Fruit fly (Drosophila melanogaster) whole organism, wandering third instar larva: ENCODE data around the gene CG32816.

Experiments used
- Abd-B ChIP-seq: fragments of >200 bp; optimal IDR thresholded peaks from 2 replicates; lab custom pipeline; 2017; ENCODE audit warnings: missing biosample characterization, missing genetic modification characterization
- CG32264 ChIP-seq: fragments of 200-800 bp; sonication (Bioruptor generic); optimal IDR thresholded peaks from 2 replicates; lab custom pipeline; 2016; ENCODE audit warnings: missing biosample characterization, missing genetic modification characterization
- CG9705 ChIP-seq: fragments of 200-800 bp; sonication (Bioruptor generic); optimal IDR thresholded peaks from 2 replicates; lab custom pipeline; 2018; ENCODE audit warnings: missing biosample characterization, mild to moderate bottlenecking, missing genetic modification characterization
- CrebA ChIP-seq: fragments of 200-800 bp; sonication (Bioruptor generic); optimal IDR thresholded peaks from 2 replicates; lab custom pipeline; 2016; ENCODE audit warnings: missing biosample characterization, mild to moderate bottlenecking, missing genetic modification characterization, borderline replicate concordance
- Dfd ChIP-seq: fragments of >200 bp; optimal IDR thresholded peaks from 2 replicates; lab custom pipeline; 2017; ENCODE audit warnings: missing biosample characterization, missing genetic modification characterization
- Dif ChIP-seq: fragments of 200-275, 200-300 bp; sonication (Bioruptor generic); optimal IDR thresholded peaks from 2 replicates; lab custom pipeline; 2018; ENCODE audit warnings: missing biosample characterization, missing genetic modification characterization; ENCODE audit not compliant: partially characterized antibody
- GATAd ChIP-seq: sonication (Bioruptor generic); optimal IDR thresholded peaks from 2 replicates; lab custom pipeline; 2016; ENCODE audit warnings: missing biosample characterization, missing genetic modification characterization
- HLH106 ChIP-seq: fragments of 200-800 bp; optimal IDR thresholded peaks from 3 replicates; lab custom pipeline; 2019; ENCODE audit warnings: missing biosample characterization, mild to moderate bottlenecking, missing genetic modification characterization, moderate library complexity
- Hnf4 ChIP-seq: fragments of 200-800 bp; sonication (Bioruptor generic); optimal IDR thresholded peaks from 2 replicates; lab custom pipeline; 2016; ENCODE audit warnings: missing biosample characterization, mild to moderate bottlenecking, missing genetic modification characterization
- Hr78 ChIP-seq: fragments of >200 bp; optimal IDR thresholded peaks from 2 replicates; lab custom pipeline; 2017; ENCODE audit warnings: missing biosample characterization, missing genetic modification characterization
- Hr83 ChIP-seq: fragments of 200-300 bp; sonication (Bioruptor generic); optimal IDR thresholded peaks from 2 replicates; lab custom pipeline; 2016; ENCODE audit warnings: missing biosample characterization, mild to moderate bottlenecking, missing genetic modification characterization, moderate library complexity; ENCODE audit not compliant: poor library complexity, severe bottlenecking
- Jra ChIP-seq: sonication (Bioruptor generic); optimal IDR thresholded peaks from 2 replicates; lab custom pipeline; 2016; ENCODE audit warnings: missing biosample characterization, missing genetic modification characterization
- Mio ChIP-seq: sonication (Bioruptor generic); optimal IDR thresholded peaks from 2 replicates; lab custom pipeline; 2016; ENCODE audit warnings: missing biosample characterization, missing genetic modification characterization
- Myc ChIP-seq: fragments of >200 bp; optimal IDR thresholded peaks from 2 replicates; lab custom pipeline; 2017
- N ChIP-seq: fragments of >200 bp; optimal IDR thresholded peaks from 2 replicates; lab custom pipeline; 2018; ENCODE audit warnings: missing biosample characterization, missing external identifiers, missing genetic modification characterization
- OdsH ChIP-seq: fragments of 200-800 bp; sonication (Bioruptor generic); optimal IDR thresholded peaks from 2 replicates; lab custom pipeline; 2016; ENCODE audit warnings: missing biosample characterization, mild to moderate bottlenecking, missing genetic modification characterization
- Rel ChIP-seq, 2 experiments: fragments of 200-800 bp; sonication (Bioruptor generic) in 1 of 2; optimal IDR thresholded peaks; 2 replicates in 1 of 2; 3 replicates in 1 of 2; lab custom pipeline; 2016 to 2019; ENCODE audit warnings: mild to moderate bottlenecking in 2 of 2, missing biosample characterization in 2 of 2, missing genetic modification characterization in 2 of 2, moderate library complexity in 1 of 2
- Sp1 ChIP-seq: fragments of 200-800 bp; sonication (Bioruptor generic); optimal IDR thresholded peaks from 3 replicates; lab custom pipeline; 2019; ENCODE audit warnings: missing biosample characterization, mild to moderate bottlenecking, missing genetic modification characterization, moderate library complexity
- Vsx2 ChIP-seq: fragments of 200-300, 225-300 bp; sonication (Bioruptor generic); optimal IDR thresholded peaks from 2 replicates; lab custom pipeline; 2018; ENCODE audit warnings: missing biosample characterization, missing genetic modification characterization; ENCODE audit not compliant: partially characterized antibody
- br ChIP-seq: fragments of 200-800 bp; sonication (Bioruptor generic); optimal IDR thresholded peaks from 2 replicates; lab custom pipeline; 2016; ENCODE audit warnings: missing biosample characterization, missing genetic modification characterization
- brk ChIP-seq: fragments of 200-800 bp; sonication (Bioruptor generic); optimal IDR thresholded peaks from 2 replicates; lab custom pipeline; 2016; ENCODE audit warnings: missing biosample characterization, mild to moderate bottlenecking, missing genetic modification characterization
- dl ChIP-seq, 2 experiments: fragments of 175-275, 200-275 bp in 1 of 2; fragments of 200-275 bp in 1 of 2; sonication (Bioruptor generic); optimal IDR thresholded peaks; lab custom pipeline; 2018; ENCODE audit warnings: mild to moderate bottlenecking in 2 of 2, missing biosample characterization in 2 of 2, missing genetic modification characterization in 2 of 2, moderate library complexity in 2 of 2; ENCODE audit not compliant: partially characterized antibody in 2 of 2, insufficient read depth in 1 of 2
- dmrt93B ChIP-seq: fragments of 200-800 bp; sonication (Bioruptor generic); optimal IDR thresholded peaks from 2 replicates; lab custom pipeline; 2018; ENCODE audit warnings: missing biosample characterization, mild to moderate bottlenecking, missing genetic modification characterization
- foxo ChIP-seq, 2 experiments: fragments of 200-800 bp; sonication (Bioruptor generic); optimal IDR thresholded peaks; 2 replicates in 1 of 2; 3 replicates in 1 of 2; lab custom pipeline; 2016 to 2017; ENCODE audit warnings: missing biosample characterization in 2 of 2, missing genetic modification characterization in 2 of 2
- fru ChIP-seq: fragments of 200-800 bp; sonication (Bioruptor generic); optimal IDR thresholded peaks from 3 replicates; lab custom pipeline; 2016; ENCODE audit warnings: missing biosample characterization, mild to moderate bottlenecking, missing genetic modification characterization
- h ChIP-seq: fragments of 200-800 bp; sonication (Bioruptor generic); optimal IDR thresholded peaks from 3 replicates; lab custom pipeline; 2016; ENCODE audit warnings: missing biosample characterization, mild to moderate bottlenecking, missing genetic modification characterization
- jim ChIP-seq: fragments of 175-275, 200-325 bp; sonication (Bioruptor generic); optimal IDR thresholded peaks from 2 replicates; lab custom pipeline; 2016; ENCODE audit warnings: missing biosample characterization, mild to moderate bottlenecking, missing genetic modification characterization
- pan ChIP-seq: fragments of >200 bp; optimal IDR thresholded peaks from 2 replicates; lab custom pipeline; 2017
- psq ChIP-seq: fragments of 200-800 bp; sonication (Bioruptor generic); optimal IDR thresholded peaks from 3 replicates; lab custom pipeline; 2017; ENCODE audit warnings: missing biosample characterization, mild to moderate bottlenecking, missing genetic modification characterization, moderate library complexity
- rgr ChIP-seq: fragments of 200-800 bp; sonication (Bioruptor generic); optimal IDR thresholded peaks from 3 replicates; lab custom pipeline; 2016; ENCODE audit warnings: missing biosample characterization, mild to moderate bottlenecking, missing genetic modification characterization
- sage ChIP-seq: fragments of 200-800 bp; sonication (Bioruptor generic); optimal IDR thresholded peaks from 2 replicates; lab custom pipeline; 2016; ENCODE audit warnings: missing biosample characterization, mild to moderate bottlenecking, missing genetic modification characterization
- sv ChIP-seq: fragments of 200-800 bp; sonication (Bioruptor generic); optimal IDR thresholded peaks from 3 replicates; lab custom pipeline; 2016; ENCODE audit warnings: missing biosample characterization, missing genetic modification characterization
- usp ChIP-seq: fragments of >200 bp; optimal IDR thresholded peaks from 2 replicates; lab custom pipeline; 2017; ENCODE audit warnings: missing biosample characterization, missing genetic modification characterization
- woc ChIP-seq: sonication (Bioruptor generic); optimal IDR thresholded peaks from 2 replicates; lab custom pipeline; 2016; ENCODE audit warnings: missing biosample characterization, mild to moderate bottlenecking, missing genetic modification characterization

The CG32816 gene

DNA sequence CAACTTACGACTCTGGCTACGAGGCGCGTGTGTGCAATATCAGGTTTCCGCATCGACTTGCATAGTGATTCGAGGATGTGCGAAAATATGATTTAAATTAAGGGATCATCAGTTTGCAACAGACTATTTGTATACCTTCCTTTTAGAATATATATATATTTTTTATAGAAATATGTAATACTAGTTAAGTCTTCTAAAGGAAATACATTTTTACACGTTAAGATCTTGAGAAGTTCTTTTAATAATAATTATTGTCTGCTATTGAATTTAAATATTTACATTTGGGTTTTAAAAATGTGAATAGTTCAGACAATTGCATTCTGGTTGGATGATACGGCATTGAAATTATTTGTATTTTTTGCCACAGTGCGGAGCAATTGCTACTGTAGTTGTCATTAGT, 103.7 kb downstream of the CG32816 start:
- TF ChIP-seq OdsH (GFP tag; lab: Kevin White, UChicago) = no peak
- TF ChIP-seq fru = peak; percentile 36
- no peak for TF ChIP-seq CrebA (GFP tag; lab: Kevin White, UChicago)
- TF ChIP-seq CG32264 = no peak
- TF ChIP-seq br (GFP tag; lab: Kevin White, UChicago) = no peak
- no peak for TF ChIP-seq Abd-B (GFP tag; lab: Kevin White, UChicago)
- TF ChIP-seq Hnf4 = no peak
- TF ChIP-seq h (GFP tag; lab: Kevin White, UChicago) = no peak
- TF ChIP-seq Sp1 (GFP tag; lab: Kevin White, UChicago) = peak; percentile 33
- no peak for TF ChIP-seq Myc (lab: Kevin White, UChicago)
- no peak for TF ChIP-seq Rel (GFP tag; optimal IDR thresholded peaks at IDR 0.05; lab: Kevin White, UChicago)
- no peak for TF ChIP-seq Rel (tag; optimal IDR thresholded peaks at IDR 0.05; lab: Kevin White, UChicago)
- no peak for TF ChIP-seq brk
- no peak for TF ChIP-seq Mio (GFP tag; lab: Kevin White, UChicago)
- TF ChIP-seq sv = no peak
- no peak for TF ChIP-seq woc (GFP tag; lab: Kevin White, UChicago)
- TF ChIP-seq CG9705 (GFP tag; lab: Kevin White, UChicago) = no peak
- TF ChIP-seq jim = no peak
- no peak for TF ChIP-seq N (GFP tag; lab: Kevin White, UChicago)
- no peak for TF ChIP-seq sage (GFP tag; lab: Kevin White, UChicago)
- TF ChIP-seq Vsx2 (GFP tag; lab: Kevin White, UChicago) = no peak
- peak; percentile 20 for TF ChIP-seq HLH106 (tag; lab: Kevin White, UChicago)
- TF ChIP-seq foxo (GFP tag; optimal IDR thresholded peaks at IDR 0.05; lab: Kevin White, UChicago) = peak in 1 of 2 experiments; percentile 17
- no peak for TF ChIP-seq GATAd (GFP tag; lab: Kevin White, UChicago)
- no peak for TF ChIP-seq dmrt93B (GFP tag; lab: Kevin White, UChicago)
- no peak for TF ChIP-seq Dif
- no peak for TF ChIP-seq Dfd (GFP tag; lab: Kevin White, UChicago)
- no peak for TF ChIP-seq pan (lab: Kevin White, UChicago)
- peak; percentile 5 for TF ChIP-seq psq (GFP tag; lab: Kevin White, UChicago)
- TF ChIP-seq dl (GFP tag; optimal IDR thresholded peaks at IDR 0.05; lab: Kevin White, UChicago; ENCODE audit: insufficient read depth in 1 of 2, partially characterized antibody in 2 of 2) = no peak
- no peak for TF ChIP-seq rgr

DNA sequence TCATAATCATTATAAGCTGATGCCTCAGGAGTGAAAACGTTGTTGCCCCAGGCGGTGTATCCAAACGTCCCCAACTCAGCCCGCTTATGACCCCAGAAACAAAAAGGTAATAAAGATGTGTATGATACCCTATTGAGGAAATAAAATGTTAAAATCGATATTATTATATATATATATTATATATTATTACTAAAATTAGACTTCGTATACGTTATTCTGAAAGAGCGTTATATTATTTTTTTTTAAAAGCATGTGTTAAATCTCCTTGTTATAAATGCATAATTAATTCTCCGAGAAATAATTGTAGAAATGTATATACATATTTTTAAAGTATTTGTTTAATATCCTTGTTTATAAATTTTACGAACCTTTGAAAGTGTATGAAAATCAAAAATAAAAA, 106.5 kb downstream of the CG32816 start:
- peak; percentile 47 for TF ChIP-seq Sp1 (GFP tag; lab: Kevin White, UChicago)
- TF ChIP-seq HLH106 (tag; lab: Kevin White, UChicago) = peak; percentile 29
- TF ChIP-seq Jra (GFP tag; lab: Kevin White, UChicago) = no peak

DNA sequence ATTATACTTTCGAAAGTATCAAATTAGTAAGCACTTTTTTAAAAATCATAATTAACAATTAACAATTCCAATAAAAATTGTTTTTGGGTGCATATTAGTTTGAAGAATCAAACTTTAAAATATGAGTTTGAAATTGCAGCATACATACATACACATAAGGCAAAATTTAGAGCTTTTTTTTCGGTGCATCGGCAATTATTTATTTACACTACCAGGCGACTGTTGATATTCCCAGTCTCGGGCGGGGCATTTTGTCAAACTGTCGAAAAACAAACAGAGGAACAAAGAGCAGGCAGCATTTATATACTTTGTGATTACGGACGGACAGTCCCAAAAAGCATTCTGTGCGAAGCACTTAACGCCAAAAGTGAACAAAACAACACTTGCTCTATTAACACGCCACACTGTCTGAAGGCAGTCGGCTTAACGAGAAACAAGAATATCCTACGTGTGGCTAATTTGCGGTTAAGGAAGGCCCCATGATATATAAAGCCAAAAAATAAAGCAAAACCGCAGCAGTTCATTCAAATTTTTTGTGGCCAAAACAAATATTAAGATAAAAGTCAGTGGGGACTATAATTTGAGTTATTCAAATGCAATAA, 108.4 kb downstream of the CG32816 start:
- TF ChIP-seq Hnf4 (no peak), Myc (lab: Kevin White, UChicago) (no peak), N (GFP tag; lab: Kevin White, UChicago) (no peak), h (GFP tag; lab: Kevin White, UChicago) (peak; percentile 11), rgr (peak; percentile 7), foxo (GFP tag; optimal IDR thresholded peaks at IDR 0.05; lab: Kevin White, UChicago) (no peak)

DNA sequence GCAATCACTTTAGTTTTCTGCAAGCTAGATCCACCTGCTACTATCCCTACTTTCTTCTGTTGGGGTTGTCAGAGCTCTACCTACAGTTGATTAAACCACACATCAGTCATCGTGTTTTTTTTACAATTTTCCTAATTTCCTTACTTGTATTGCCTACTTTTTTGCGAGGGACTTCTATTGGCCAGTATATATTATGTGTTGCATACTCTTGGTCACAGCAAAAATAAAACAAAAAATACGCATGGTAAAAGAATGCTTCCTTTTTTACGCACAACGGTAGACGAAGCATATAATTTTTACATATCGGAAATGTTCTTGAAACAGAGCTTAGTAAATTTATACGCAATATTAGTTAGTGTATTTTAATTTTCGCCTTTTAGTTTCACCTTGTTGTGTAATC, 109.1 kb downstream of the CG32816 start:
- TF ChIP-seq HLH106 (tag; lab: Kevin White, UChicago) (no peak), Hr78 (GFP tag; lab: Kevin White, UChicago) (no peak), N (GFP tag; lab: Kevin White, UChicago) (no peak), Jra (GFP tag; lab: Kevin White, UChicago) (no peak), sv (no peak), CrebA (GFP tag; lab: Kevin White, UChicago) (no peak), Hnf4 (no peak), Vsx2 (GFP tag; lab: Kevin White, UChicago) (peak; percentile 36), usp (no peak), Abd-B (GFP tag; lab: Kevin White, UChicago) (no peak), Sp1 (GFP tag; lab: Kevin White, UChicago) (peak; percentile 48), Myc (lab: Kevin White, UChicago) (peak; percentile 75), dl (GFP tag; optimal IDR thresholded peaks at IDR 0.05; lab: Kevin White, UChicago; ENCODE audit: insufficient read depth in 1 of 2, partially characterized antibody in 2 of 2) (no peak), Dfd (GFP tag; lab: Kevin White, UChicago) (no peak), OdsH (GFP tag; lab: Kevin White, UChicago) (no peak), Hr83 (GFP tag; lab: Kevin White, UChicago) (no peak), CG9705 (GFP tag; lab: Kevin White, UChicago) (no peak), jim (peak; percentile 52), foxo (GFP tag; optimal IDR thresholded peaks at IDR 0.05; lab: Kevin White, UChicago) (no peak)
- TF ChIP-seq, all 38 proteins: peak for 4
